Fruit fly (Drosophila melanogaster): ENCODE data around the gene koko.

Gene koko

DNA sequence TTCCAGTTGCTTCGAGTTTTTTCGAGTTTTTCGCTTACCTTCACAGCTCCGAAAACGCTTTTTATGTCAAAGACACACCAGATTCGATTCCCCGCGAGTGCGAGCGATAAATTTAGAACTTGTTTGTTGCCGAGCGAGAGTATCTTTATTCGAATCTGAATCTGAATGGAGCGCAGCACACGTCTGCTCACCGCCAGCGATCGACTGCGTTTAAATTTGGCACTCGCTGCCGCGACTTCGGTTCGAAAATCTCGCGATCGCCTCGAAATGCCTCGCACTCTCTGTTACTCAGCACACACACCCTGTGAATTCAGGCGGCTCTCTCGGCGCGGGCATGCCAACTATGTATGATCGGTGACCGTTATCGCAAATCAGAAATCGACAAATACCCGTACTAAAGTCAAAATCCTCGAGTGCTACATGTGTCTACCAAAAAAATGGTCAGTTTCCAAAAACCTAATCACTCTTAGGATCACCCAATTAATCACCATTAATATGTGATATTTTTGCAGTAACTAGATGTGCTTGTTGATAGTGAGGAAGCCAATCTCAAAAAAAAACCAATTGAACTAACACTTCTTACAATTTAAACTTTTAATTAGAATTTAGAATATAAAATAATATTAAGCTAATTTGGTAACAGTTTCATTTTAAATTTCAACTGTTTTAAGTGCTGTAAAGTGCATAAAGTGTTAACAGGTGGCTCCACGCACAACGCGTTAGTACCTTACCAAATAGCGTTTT is 3.7 kb upstream of the koko start, which contains the start of gene Vha100-2 (continued):
- peak; percentile 29 for TF ChIP-seq nom (GFP tag; optimal IDR thresholded peaks at IDR 0.05)
- 0 out of 2 replicates have a peak, but pooled peaks have one; percentile 33 for TF ChIP-seq ap (GFP tag; IDR thresholded peaks at IDR 0.05)
- TF ChIP-seq CG9817 (tag; optimal IDR thresholded peaks at IDR 0.05): no peak
- no peak for TF ChIP-seq tap (tag; optimal IDR thresholded peaks at IDR 0.05)
- TF ChIP-seq CG3838 (GFP tag; optimal IDR thresholded peaks at IDR 0.05): no peak
- TF ChIP-seq Ravus (GFP tag; IDR thresholded peaks at IDR 0.05): no peak
- peak; percentile 90 for TF ChIP-seq CG3995 (GFP tag; optimal IDR thresholded peaks at IDR 0.05)
- peak; percentile 36; the same call in 2 of the 3 replicates for TF ChIP-seq Aef1 (GFP tag; IDR thresholded peaks at IDR 0.05)
- TF ChIP-seq Dll (GFP tag; IDR thresholded peaks at IDR 0.05; ENCODE audit: partially characterized antibody): no peak
- TF ChIP-seq CG11456 (GFP tag; IDR thresholded peaks at IDR 0.05): peak; percentile 69; the same call in 2 of the 3 replicates
- TF ChIP-seq dysf (GFP tag; IDR thresholded peaks at IDR 0.05): peak; percentile 53; the same call in 2 of the 3 replicates
- TF ChIP-seq pfk (GFP tag; optimal IDR thresholded peaks at IDR 0.05): peak; percentile 36
- no peak for TF ChIP-seq gem (tag; optimal IDR thresholded peaks at IDR 0.05)
- TF ChIP-seq Ptx1 (GFP tag; IDR thresholded peaks at IDR 0.05): 0 out of 2 replicates have a peak, but pooled peaks have one; percentile 20
- no peak for TF ChIP-seq gsb-n (tag; optimal IDR thresholded peaks at IDR 0.05)
- no peak for TF ChIP-seq C15 (GFP tag; IDR thresholded peaks at IDR 0.05)
- TF ChIP-seq B-H1 (GFP tag; IDR thresholded peaks at IDR 0.05): no peak; the same call in 2 of the 3 replicates
- no peak for TF ChIP-seq Dip2 (GFP tag; IDR thresholded peaks at IDR 0.05)
- peak; percentile 34; the same call in 1 of the 2 replicates for TF ChIP-seq CG9215 (GFP tag; IDR thresholded peaks at IDR 0.05)
- no peak for TF ChIP-seq CG4282 (GFP tag; optimal IDR thresholded peaks at IDR 0.05)
- peak; percentile 43 for TF ChIP-seq sob (GFP tag; IDR thresholded peaks at IDR 0.05)
- peak; percentile 91 for TF ChIP-seq Med (GFP tag)
- no peak for TF ChIP-seq Hsf (GFP tag; optimal IDR thresholded peaks at IDR 0.05)
- no peak for TF ChIP-seq Dfd (GFP tag; optimal IDR thresholded peaks at IDR 0.05)
- TF ChIP-seq psq (GFP tag; optimal IDR thresholded peaks at IDR 0.05): no peak
- no peak for TF ChIP-seq schlank (tag; optimal IDR thresholded peaks at IDR 0.05)
- peak; percentile 63 for TF ChIP-seq CoRest (tag; optimal IDR thresholded peaks at IDR 0.05)
- TF ChIP-seq Ssrp (tag; optimal IDR thresholded peaks at IDR 0.05): no peak
- TF ChIP-seq CG13424 (tag; optimal IDR thresholded peaks at IDR 0.05): peak; percentile 35
- no peak for TF ChIP-seq CG8478 (optimal IDR thresholded peaks at IDR 0.05)
- TF ChIP-seq grn (GFP tag; optimal IDR thresholded peaks at IDR 0.05): peak; percentile 91
- no peak for TF ChIP-seq CG13624 (GFP tag; optimal IDR thresholded peaks at IDR 0.05)
- no peak for TF ChIP-seq Dad (GFP tag; optimal IDR thresholded peaks at IDR 0.05)
- TF ChIP-seq maf-S (GFP tag; optimal IDR thresholded peaks at IDR 0.05): no peak
- no peak for TF ChIP-seq D (optimal IDR thresholded peaks at IDR 0.05)
- no peak for TF ChIP-seq D (GFP tag; optimal IDR thresholded peaks at IDR 0.05)
- TF ChIP-seq Lim3 (GFP tag; IDR thresholded peaks at IDR 0.05): no peak
- TF ChIP-seq CG15696 (tag; optimal IDR thresholded peaks at IDR 0.05): no peak
- TF ChIP-seq CG3407 (GFP tag; optimal IDR thresholded peaks at IDR 0.05): no peak
- TF ChIP-seq CG11093 (GFP tag; IDR thresholded peaks at IDR 0.05): no peak
- TF ChIP-seq Dek (tag; optimal IDR thresholded peaks at IDR 0.05): peak; percentile 18
- no peak for TF ChIP-seq zfh2 (GFP tag; optimal IDR thresholded peaks at IDR 0.05)
- TF ChIP-seq prd (optimal IDR thresholded peaks at IDR 0.05): no peak
- TF ChIP-seq prd (GFP tag; IDR thresholded peaks at IDR 0.05): peak; percentile 59
- TF ChIP-seq CG12391 (tag; optimal IDR thresholded peaks at IDR 0.05): peak; percentile 38
- TF ChIP-seq D19B (GFP tag; optimal IDR thresholded peaks at IDR 0.05): peak; percentile 97
- peak; percentile 27 for TF ChIP-seq grau (tag; optimal IDR thresholded peaks at IDR 0.05)
- TF ChIP-seq CG2199 (GFP tag; IDR thresholded peaks at IDR 0.05): peak; percentile 26; the same call in 1 of the 3 replicates
- TF ChIP-seq CG14050 (GFP tag; IDR thresholded peaks at IDR 0.05): no peak
- TF ChIP-seq CG5953 (GFP tag; IDR thresholded peaks at IDR 0.05): peak; percentile 61; the same call in 1 of the 2 replicates
- TF ChIP-seq aop (GFP tag; IDR thresholded peaks at IDR 0.05): 0 out of 2 replicates have a peak, but pooled peaks have one; percentile 12
